Worm (Caenorhabditis elegans) whole organism, early embryonic: Measurements from ENCODE around the gene dop-2.

ENCODE experiments used
- B0310.2 ChIP-seq: sonication (generic microtip); optimal IDR thresholded peaks from 2 replicates; lab custom pipeline; 2016; ENCODE audit warnings: mild to moderate bottlenecking, missing genetic modification characterization, missing compliant biosample characterization
- F13C5.2 ChIP-seq: sonication (generic microtip); optimal IDR thresholded peaks from 2 replicates; lab custom pipeline; 2017; ENCODE audit warnings: mild to moderate bottlenecking, missing genetic modification characterization, inconsistent platforms, missing compliant biosample characterization
- aly-1 ChIP-seq: sonication (generic microtip); optimal IDR thresholded peaks from 2 replicates; lab custom pipeline; 2016; ENCODE audit warnings: missing genetic modification characterization, missing compliant biosample characterization
- ama-1 ChIP-seq: fragments of 150-350 bp; optimal IDR thresholded peaks from 2 replicates; lab custom pipeline; 2014
- ceh-13 ChIP-seq: fragments of 200-800 bp; sonication (Bioruptor generic); optimal IDR thresholded peaks from 2 replicates; lab custom pipeline; 2018; ENCODE audit warnings: mild to moderate bottlenecking, missing genetic modification characterization, missing compliant biosample characterization
- ceh-36 ChIP-seq: sonication (generic microtip); optimal IDR thresholded peaks from 2 replicates; lab custom pipeline; 2016; ENCODE audit warnings: missing genetic modification characterization, inconsistent platforms, missing compliant biosample characterization
- ets-7 ChIP-seq: sonication (generic microtip); optimal IDR thresholded peaks from 2 replicates; lab custom pipeline; 2016; ENCODE audit warnings: missing genotype, missing genetic modification characterization, missing compliant biosample characterization
- flt-1 ChIP-seq: fragments of 200-800 bp; sonication (Bioruptor generic); IDR thresholded peaks from 2 replicates; pipeline ENCODE4 v1.3.6; 2022; ENCODE audit warnings: missing genetic modification characterization, missing compliant biosample characterization
- hmbx-1 ChIP-seq: sonication (generic microtip); optimal IDR thresholded peaks from 2 replicates; lab custom pipeline; 2016; ENCODE audit warnings: mild to moderate bottlenecking, missing genetic modification characterization, missing compliant biosample characterization
- hmg-4 ChIP-seq: fragments of 200-800 bp; sonication (Bioruptor generic); optimal IDR thresholded peaks from 2 replicates; lab custom pipeline; 2018; ENCODE audit warnings: mild to moderate bottlenecking, missing genetic modification characterization, missing compliant biosample characterization
- hnd-1 ChIP-seq: sonication (generic microtip); optimal IDR thresholded peaks from 2 replicates; lab custom pipeline; 2016; ENCODE audit warnings: missing genetic modification characterization, missing compliant biosample characterization
- pes-1 ChIP-seq: fragments of 200-800 bp; sonication (Bioruptor generic); IDR thresholded peaks from 2 replicates; pipeline ENCODE4 v1.3.6; 2022; ENCODE audit warnings: missing genetic modification reagents, missing genetic modification characterization, missing compliant biosample characterization
- scrt-1 ChIP-seq: fragments of 200-800 bp; sonication (Bioruptor generic); IDR thresholded peaks from 2 replicates; pipeline ENCODE4 v1.3.6; 2022; ENCODE audit warnings: missing genetic modification characterization, missing compliant biosample characterization
- sea-1 ChIP-seq: fragments of 200-800 bp; sonication (Bioruptor generic); conservative IDR thresholded peaks from 2 replicates; pipeline ENCODE4 v1.3.6; 2022; ENCODE audit warnings: missing genetic modification characterization, missing compliant biosample characterization
- tbx-11 ChIP-seq: fragments of 200-800 bp; sonication (Bioruptor generic); IDR thresholded peaks from 2 replicates; pipeline ENCODE4 v1.3.6; 2022; ENCODE audit warnings: missing genetic modification characterization, missing compliant biosample characterization
- tbx-37 ChIP-seq: fragments of 200-800 bp; sonication (Bioruptor generic); conservative IDR thresholded peaks from 2 replicates; pipeline ENCODE4 v1.3.6; 2022; ENCODE audit warnings: missing genetic modification reagents, missing genetic modification characterization, missing compliant biosample characterization
- tra-4 ChIP-seq: sonication (generic microtip); optimal IDR thresholded peaks from 2 replicates; lab custom pipeline; 2017; ENCODE audit warnings: missing genetic modification characterization, missing compliant biosample characterization

Gene dop-2

ce11 chrV:9629643-9630042 is 21.3 kb downstream of the dop-2 start, which contains the start of gene col-146:
Gene col-146, plus strand, starts transcription at chrV:9629943.
- TF ChIP-seq tbx-11 (GFP tag; lab: Robert Waterston, UW) (no peak), hnd-1 (tag; lab: Kevin White, UChicago) (no peak), tbx-37 (GFP tag; lab: Robert Waterston, UW) (no peak), scrt-1 (GFP tag; lab: Robert Waterston, UW) (no peak), sea-1 (GFP tag; lab: Robert Waterston, UW) (no peak), tra-4 (tag; lab: Kevin White, UChicago) (no peak), F13C5.2 (no peak), aly-1 (no peak), flt-1 (GFP tag; lab: Robert Waterston, UW) (no peak), ceh-13 (no peak), hmg-4 (GFP tag; lab: Kevin White, UChicago) (no peak)

- TF ChIP-seq hmg-4 (GFP tag; lab: Kevin White, UChicago): no peak
- no peak for TF ChIP-seq flt-1 (GFP tag; lab: Robert Waterston, UW)
- TF ChIP-seq tbx-37 (GFP tag; lab: Robert Waterston, UW): no peak
- no peak for TF ChIP-seq pes-1 (GFP tag; lab: Robert Waterston, UW)
- no peak for TF ChIP-seq tbx-11 (GFP tag; lab: Robert Waterston, UW)
- TF ChIP-seq sea-1 (GFP tag; lab: Robert Waterston, UW): no peak
- no peak for TF ChIP-seq F13C5.2
- TF ChIP-seq hnd-1 (tag; lab: Kevin White, UChicago): no peak
These were observed 22.2 kb downstream of the dop-2 start for ce11 chrV:9630542-9630941.

ce11 chrV:9630944-9631343 is 22.6 kb downstream of the dop-2 start, which contains the start of gene T06E4.5:
Gene T06E4.5, plus strand, starts transcription at chrV:9631244.
- TF ChIP-seq B0310.2 (tag; lab: Kevin White, UChicago) (no peak), pes-1 (GFP tag; lab: Robert Waterston, UW) (no peak), flt-1 (GFP tag; lab: Robert Waterston, UW) (no peak), ama-1 (lab: Kevin White, UChicago) (no peak), tbx-11 (GFP tag; lab: Robert Waterston, UW) (no peak), ceh-13 (no peak), sea-1 (GFP tag; lab: Robert Waterston, UW) (no peak), ets-7 (tag; lab: Kevin White, UChicago) (no peak), hnd-1 (tag; lab: Kevin White, UChicago) (no peak), hmg-4 (GFP tag; lab: Kevin White, UChicago) (no peak), tbx-37 (GFP tag; lab: Robert Waterston, UW) (no peak), F13C5.2 (no peak), aly-1 (no peak), tra-4 (tag; lab: Kevin White, UChicago) (no peak), scrt-1 (GFP tag; lab: Robert Waterston, UW) (no peak), hmbx-1 (tag; lab: Kevin White, UChicago) (no peak), ceh-36 (no peak)

ce11 chrV:9632348-9632747 is 24.0 kb downstream of the dop-2 start:
- TF ChIP-seq ets-7 (tag; lab: Kevin White, UChicago) (no peak), F13C5.2 (no peak), hnd-1 (tag; lab: Kevin White, UChicago) (no peak), B0310.2 (tag; lab: Kevin White, UChicago) (no peak), pes-1 (GFP tag; lab: Robert Waterston, UW) (no peak), hmbx-1 (tag; lab: Kevin White, UChicago) (no peak), flt-1 (GFP tag; lab: Robert Waterston, UW) (no peak), hmg-4 (GFP tag; lab: Kevin White, UChicago) (no peak)

DNA sequence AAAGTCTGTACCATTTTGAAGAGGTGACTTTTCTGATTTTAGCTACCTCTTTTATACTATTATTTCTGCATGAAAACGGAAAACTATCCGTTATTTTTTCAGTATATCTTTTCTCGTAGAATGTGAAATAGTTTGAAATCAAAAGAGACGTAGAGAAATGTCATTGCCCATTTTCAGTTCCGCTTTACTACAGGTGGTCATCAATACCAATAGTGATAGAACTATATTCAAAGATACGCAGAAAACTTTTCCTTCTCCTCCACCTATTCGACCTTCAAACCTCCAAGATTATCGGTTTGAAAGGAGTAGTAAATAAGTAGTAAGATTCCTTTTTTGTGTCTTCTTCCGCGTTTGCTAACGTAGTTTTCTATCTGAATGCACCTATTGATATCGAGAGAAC is 25.0 kb downstream of the dop-2 start, which contains the start of gene col-147:
col-147 (minus strand) TSS at position 26 of the 400 bp plus-strand sequence.
- TF ChIP-seq F13C5.2 (no peak), tbx-11 (GFP tag; lab: Robert Waterston, UW) (no peak), ceh-13 (no peak), sea-1 (GFP tag; lab: Robert Waterston, UW) (no peak), hmbx-1 (tag; lab: Kevin White, UChicago) (no peak), ets-7 (tag; lab: Kevin White, UChicago) (no peak)

- TF ChIP-seq F13C5.2 (no peak), hmg-4 (GFP tag; lab: Kevin White, UChicago) (no peak), sea-1 (GFP tag; lab: Robert Waterston, UW) (no peak), hnd-1 (tag; lab: Kevin White, UChicago) (no peak), ama-1 (lab: Kevin White, UChicago) (no peak), ceh-36 (no peak), tra-4 (tag; lab: Kevin White, UChicago) (no peak), pes-1 (GFP tag; lab: Robert Waterston, UW) (no peak), hmbx-1 (tag; lab: Kevin White, UChicago) (no peak)
These were observed 37.2 kb downstream of the dop-2 start, which contains the start of the genes atl-1 and hcp-2 for ce11 chrV:9645507-9645906. Gene atl-1, minus strand, starts transcription at chrV:9645595. Gene hcp-2, plus strand, starts transcription at chrV:9645859.

DNA sequence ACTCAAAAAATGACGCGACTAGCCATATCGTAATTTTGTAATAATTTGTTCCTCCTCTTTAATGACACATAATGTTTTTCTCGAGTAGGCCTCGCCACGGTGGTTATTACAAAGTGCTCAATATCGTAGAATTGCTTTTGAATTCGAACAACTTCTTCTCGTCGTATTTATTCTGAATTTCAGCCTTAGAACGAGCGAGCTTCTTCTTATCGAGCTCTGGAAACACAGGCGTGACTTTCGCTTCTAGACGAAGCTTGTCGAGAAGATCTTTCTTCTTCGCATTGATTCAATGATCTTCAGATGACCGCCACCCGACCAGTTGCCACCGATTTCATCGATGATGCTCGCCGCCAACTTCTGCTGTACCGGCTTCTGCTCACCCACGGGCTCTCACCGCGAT is 42.9 kb downstream of the dop-2 start, which contains the start of gene T06E4.21:
T06E4.21 (plus strand) TSS at position 301 of the 400 bp plus-strand sequence.
- TF ChIP-seq flt-1 (GFP tag; lab: Robert Waterston, UW) (no peak), ets-7 (tag; lab: Kevin White, UChicago) (no peak), tbx-11 (GFP tag; lab: Robert Waterston, UW) (no peak), aly-1 (no peak), sea-1 (GFP tag; lab: Robert Waterston, UW) (no peak), ceh-13 (no peak)
